Worm (Caenorhabditis elegans): ENCODE results near the gene K11H12.6.

Gene K11H12.6

ce11 chrIV:625947-626548 lies 41.0 kb upstream of the K11H12.6 start:
- no peak for TF ChIP-seq lin-11 (tag; optimal IDR thresholded peaks at IDR 0.05)
- TF ChIP-seq ama-1 (optimal IDR thresholded peaks at IDR 0.05): no peak
- TF ChIP-seq Y55F3AM.14 (GFP tag; optimal IDR thresholded peaks at IDR 0.05): no peak
- no peak for TF ChIP-seq aly-2 (tag; optimal IDR thresholded peaks at IDR 0.05)
- no peak for TF ChIP-seq nhr-11 (tag; optimal IDR thresholded peaks at IDR 0.05)
- no peak for TF ChIP-seq fos-1 (tag; optimal IDR thresholded peaks at IDR 0.05)
- TF ChIP-seq snpc-4 (tag; optimal IDR thresholded peaks at IDR 0.05): no peak
- TF ChIP-seq ztf-1 (GFP tag; conservative IDR thresholded peaks at IDR 0.05): no peak
- TF ChIP-seq mdl-1 (tag; optimal IDR thresholded peaks at IDR 0.05): no peak
- TF ChIP-seq mbf-1 (tag; optimal IDR thresholded peaks at IDR 0.05): no peak
- no peak for TF ChIP-seq sma-9 (GFP tag; optimal IDR thresholded peaks at IDR 0.05)
- TF ChIP-seq sma-9 (tag; optimal IDR thresholded peaks at IDR 0.05): no peak
- no peak for TF ChIP-seq ztf-11 (tag; optimal IDR thresholded peaks at IDR 0.05)
- TF ChIP-seq ceh-16 (tag; optimal IDR thresholded peaks at IDR 0.05): no peak
- no peak for TF ChIP-seq sma-3 (GFP tag; optimal IDR thresholded peaks at IDR 0.05)
- no peak for TF ChIP-seq C34F6.9 (tag; optimal IDR thresholded peaks at IDR 0.05)
- TF ChIP-seq ZK546.5 (tag; optimal IDR thresholded peaks at IDR 0.05): no peak
- no peak for TF ChIP-seq elt-3 (tag; optimal IDR thresholded peaks at IDR 0.05)

DNA sequence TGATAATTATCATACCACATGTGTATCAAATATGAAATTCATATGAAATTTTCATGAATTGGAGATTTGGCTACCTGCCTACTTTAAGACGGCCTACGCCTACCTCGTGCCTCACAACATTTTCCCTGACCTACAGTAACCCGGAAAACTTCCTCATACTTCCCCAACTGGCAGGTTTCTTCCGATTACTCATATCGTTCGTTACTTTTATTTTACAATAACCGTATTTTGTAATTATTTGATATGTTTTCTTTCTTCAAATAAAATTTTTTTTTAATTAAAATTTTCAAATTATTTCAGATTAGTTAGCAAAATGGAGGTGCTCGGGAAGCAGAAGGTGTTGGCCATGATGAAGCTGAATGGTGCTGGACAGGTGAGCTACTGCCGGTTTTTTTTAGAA lies 39.9 kb upstream of the K11H12.6 start, which contains the start of gene nhr-76:
Gene nhr-76, plus strand, starts transcription at position 301 of the 400 bp plus-strand sequence.
- TF ChIP-seq nhr-129 (tag; optimal IDR thresholded peaks at IDR 0.05): no peak
- no peak for TF ChIP-seq nhr-21 (tag; optimal IDR thresholded peaks at IDR 0.05)
- no peak for TF ChIP-seq mab-5 (tag; optimal IDR thresholded peaks at IDR 0.05)
- no peak for TF ChIP-seq lin-11 (tag; optimal IDR thresholded peaks at IDR 0.05)
- no peak for TF ChIP-seq C34F6.9 (tag; optimal IDR thresholded peaks at IDR 0.05)
- no peak for TF ChIP-seq sem-4 (tag; optimal IDR thresholded peaks at IDR 0.05)
- no peak for TF ChIP-seq lin-13 (GFP tag; optimal IDR thresholded peaks at IDR 0.05)
- TF ChIP-seq nhr-23 (tag; optimal IDR thresholded peaks at IDR 0.05): no peak
- TF ChIP-seq sma-9 (GFP tag; optimal IDR thresholded peaks at IDR 0.05): no peak
- TF ChIP-seq sma-9 (tag; optimal IDR thresholded peaks at IDR 0.05): no peak
- TF ChIP-seq fos-1 (tag; optimal IDR thresholded peaks at IDR 0.05): no peak
- TF ChIP-seq mbf-1 (tag; optimal IDR thresholded peaks at IDR 0.05): no peak
- no peak for TF ChIP-seq mdl-1 (tag; optimal IDR thresholded peaks at IDR 0.05)
- no peak for TF ChIP-seq nhr-25 (tag; optimal IDR thresholded peaks at IDR 0.05)
- no peak for TF ChIP-seq unc-62 (GFP tag; optimal IDR thresholded peaks at IDR 0.05)
- TF ChIP-seq egl-27 (tag; optimal IDR thresholded peaks at IDR 0.05): no peak
- TF ChIP-seq dmd-4 (tag; optimal IDR thresholded peaks at IDR 0.05): no peak
- TF ChIP-seq ama-1 (optimal IDR thresholded peaks at IDR 0.05): no peak
- TF ChIP-seq nhr-6 (tag; optimal IDR thresholded peaks at IDR 0.05): no peak

- TF ChIP-seq lin-39 (tag; optimal IDR thresholded peaks at IDR 0.05) (no peak), nhr-23 (tag; optimal IDR thresholded peaks at IDR 0.05) (no peak), lin-13 (GFP tag; optimal IDR thresholded peaks at IDR 0.05) (no peak), elt-1 (tag; optimal IDR thresholded peaks at IDR 0.05) (no peak), nhr-6 (tag; optimal IDR thresholded peaks at IDR 0.05) (no peak), Y55F3AM.14 (GFP tag; optimal IDR thresholded peaks at IDR 0.05) (no peak), nhr-11 (tag; optimal IDR thresholded peaks at IDR 0.05) (no peak)
These were observed 36.5 kb upstream of the K11H12.6 start for ce11 chrIV:630598-630997.

DNA sequence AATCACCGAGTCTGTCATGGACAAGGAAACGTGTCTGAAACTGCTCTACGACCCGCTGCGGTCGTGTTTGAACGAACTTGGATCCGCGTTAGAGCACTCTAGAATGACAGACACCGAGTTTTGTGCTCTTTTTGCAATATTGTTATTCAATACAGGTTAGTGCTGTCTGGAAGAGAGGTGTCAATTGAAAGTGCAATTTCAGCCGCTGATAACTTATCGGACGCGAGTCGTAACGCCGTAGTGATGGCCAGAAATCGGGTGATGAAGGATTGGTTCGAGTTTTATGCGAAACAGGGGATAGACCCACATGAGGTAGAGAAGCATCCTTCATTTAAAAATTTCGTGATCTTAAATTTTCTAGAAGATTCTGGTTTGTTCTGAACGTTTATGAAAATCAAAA lies 35.2 kb upstream of the K11H12.6 start:
- no peak for TF ChIP-seq mab-5 (tag; optimal IDR thresholded peaks at IDR 0.05)
- no peak for TF ChIP-seq nhr-6 (tag; optimal IDR thresholded peaks at IDR 0.05)
- no peak for TF ChIP-seq unc-39 (tag; optimal IDR thresholded peaks at IDR 0.05)

DNA sequence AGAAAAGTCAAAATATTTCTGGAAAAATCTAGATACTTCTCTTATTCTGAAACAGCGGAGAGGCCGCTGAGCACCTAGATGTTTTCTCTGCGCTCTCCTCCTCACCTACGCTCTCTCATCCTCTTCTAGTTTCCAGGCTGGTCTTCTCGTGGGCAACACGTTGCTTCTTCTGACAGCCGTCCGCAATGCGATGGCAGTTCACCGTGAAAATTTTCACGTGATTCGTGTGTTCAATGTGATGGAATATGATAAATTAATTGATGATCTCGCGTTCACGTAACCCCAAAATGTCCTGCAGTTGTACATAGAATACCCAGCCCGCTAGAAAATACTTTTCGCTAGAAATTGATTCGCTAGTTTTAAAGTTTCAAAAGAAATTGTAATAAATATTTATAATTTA lies 33.5 kb upstream of the K11H12.6 start:
- no peak for TF ChIP-seq lin-11 (tag; optimal IDR thresholded peaks at IDR 0.05)
- TF ChIP-seq ztf-4 (tag; optimal IDR thresholded peaks at IDR 0.05): no peak
- TF ChIP-seq lin-13 (GFP tag; optimal IDR thresholded peaks at IDR 0.05): no peak
- TF ChIP-seq gmeb-1 (tag; optimal IDR thresholded peaks at IDR 0.05): no peak
- no peak for TF ChIP-seq nhr-6 (tag; optimal IDR thresholded peaks at IDR 0.05)
- TF ChIP-seq unc-39 (tag; optimal IDR thresholded peaks at IDR 0.05): no peak
- no peak for TF ChIP-seq R02D3.7 (tag; optimal IDR thresholded peaks at IDR 0.05)
- no peak for TF ChIP-seq Y55F3AM.14 (GFP tag; optimal IDR thresholded peaks at IDR 0.05)
- no peak for TF ChIP-seq unc-62 (GFP tag; optimal IDR thresholded peaks at IDR 0.05)
- no peak for TF ChIP-seq sma-3 (GFP tag; optimal IDR thresholded peaks at IDR 0.05)
- no peak for TF ChIP-seq nhr-129 (tag; optimal IDR thresholded peaks at IDR 0.05)
